Worm (Caenorhabditis elegans) whole organism, early embryonic: Measurements from ENCODE around the gene T24G10.2.

Experiments used
- B0310.2 ChIP-seq: sonication (generic microtip); optimal IDR thresholded peaks from 2 replicates; lab custom pipeline; 2016; ENCODE audit warnings: mild to moderate bottlenecking, missing genetic modification characterization, missing compliant biosample characterization
- aly-1 ChIP-seq: sonication (generic microtip); optimal IDR thresholded peaks from 2 replicates; lab custom pipeline; 2016; ENCODE audit warnings: missing genetic modification characterization, missing compliant biosample characterization
- ama-1 ChIP-seq: fragments of 150-350 bp; optimal IDR thresholded peaks from 2 replicates; lab custom pipeline; 2014
- flt-1 ChIP-seq: fragments of 200-800 bp; sonication (Bioruptor generic); IDR thresholded peaks from 2 replicates; pipeline ENCODE4 v1.3.6; 2022; ENCODE audit warnings: missing genetic modification characterization, missing compliant biosample characterization
- hmbx-1 ChIP-seq: sonication (generic microtip); optimal IDR thresholded peaks from 2 replicates; lab custom pipeline; 2016; ENCODE audit warnings: mild to moderate bottlenecking, missing genetic modification characterization, missing compliant biosample characterization
- pes-1 ChIP-seq: fragments of 200-800 bp; sonication (Bioruptor generic); IDR thresholded peaks from 2 replicates; pipeline ENCODE4 v1.3.6; 2022; ENCODE audit warnings: missing genetic modification reagents, missing genetic modification characterization, missing compliant biosample characterization
- tbx-37 ChIP-seq: fragments of 200-800 bp; sonication (Bioruptor generic); conservative IDR thresholded peaks from 2 replicates; pipeline ENCODE4 v1.3.6; 2022; ENCODE audit warnings: missing genetic modification reagents, missing genetic modification characterization, missing compliant biosample characterization

DNA sequence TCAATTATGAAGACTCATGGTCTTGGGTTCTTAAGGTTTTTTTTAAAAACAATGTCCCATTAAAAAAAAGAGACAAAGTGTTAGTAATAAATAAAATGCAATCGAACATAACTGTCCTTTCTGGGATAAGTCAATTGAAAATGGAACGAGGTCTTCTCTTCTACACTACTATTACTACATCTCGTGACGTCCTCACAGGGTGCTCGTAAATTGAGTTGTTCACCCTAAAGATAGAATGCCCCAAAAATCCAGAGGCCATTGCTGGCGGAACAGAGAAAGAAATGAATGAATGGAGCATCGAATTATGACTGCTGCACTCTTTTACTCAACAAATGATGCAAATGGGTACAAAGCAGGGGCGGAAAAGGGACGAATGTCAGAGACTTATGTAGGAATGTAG, 40.1 kb downstream of the T24G10.2 start:
- TF ChIP-seq B0310.2 (tag; lab: Kevin White, UChicago) (no peak), flt-1 (GFP tag; lab: Robert Waterston, UW) (no peak), pes-1 (no peak), tbx-37 (no peak), ama-1 (no peak), aly-1 (no peak), hmbx-1 (tag; lab: Kevin White, UChicago) (no peak)
